Worm (Caenorhabditis elegans): ENCODE data around the gene str-208.

DNA sequence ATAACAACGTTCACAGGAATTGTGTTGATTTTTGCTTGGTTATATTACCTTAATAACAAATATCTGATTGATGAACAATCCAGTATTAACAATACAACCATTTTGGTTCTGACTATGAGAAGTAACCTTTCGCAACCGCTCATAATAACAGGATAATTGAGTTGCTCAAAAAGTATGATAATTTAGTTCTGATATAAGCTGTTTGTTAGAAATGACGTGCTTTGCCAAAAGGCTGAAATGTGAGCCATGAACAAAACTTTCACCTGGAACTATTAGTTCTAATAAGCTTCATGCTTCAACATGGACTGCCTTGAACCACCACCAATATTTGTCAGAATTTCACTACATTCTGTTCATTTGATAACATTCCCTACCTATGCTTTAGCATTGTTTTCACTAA is 32.0 kb upstream of the str-208 start, which contains the start of gene srh-20:
- TF ChIP-seq ref-1 (GFP tag; conservative IDR thresholded peaks at IDR 0.05): no peak
- TF ChIP-seq T22C8.4 (GFP tag; IDR thresholded peaks at IDR 0.05): no peak
- TF ChIP-seq ztf-29 (GFP tag; IDR thresholded peaks at IDR 0.05): no peak
- no peak for TF ChIP-seq tab-1 (GFP tag; IDR thresholded peaks at IDR 0.05)
- TF ChIP-seq ztf-23 (GFP tag; IDR thresholded peaks at IDR 0.05): no peak
- no peak for TF ChIP-seq flt-1 (GFP tag; IDR thresholded peaks at IDR 0.05)
- no peak for TF ChIP-seq klf-2 (GFP tag; conservative IDR thresholded peaks at IDR 0.05)
